Fruit fly (Drosophila melanogaster) S2 (cell line): Measurements from ENCODE around the gene CG32192.

Source experiments
- CG8478 ChIP-seq: fragments of >200 bp; optimal IDR thresholded peaks from 2 replicates; lab custom pipeline; 2018
- CTCF ChIP-seq, 2 experiments: fragments of >200 bp; optimal IDR thresholded peaks; 2 replicates each; lab custom pipeline; 2018

dm6 chr3L:17996950-17997349, 43.2 kb upstream of the CG32192 start:
- no peak for TF ChIP-seq CTCF (optimal IDR thresholded peaks at IDR 0.05; lab: Kevin White, UChicago)
- TF ChIP-seq CG8478 (lab: Kevin White, UChicago): no peak
